Fruit fly (Drosophila melanogaster) whole organism, wandering third instar larva: ENCODE data around the gene Vha36-3.

Experiments used
- Abd-B ChIP-seq: fragments of >200 bp; optimal IDR thresholded peaks from 2 replicates; lab custom pipeline; 2017; ENCODE audit warnings: missing biosample characterization, missing genetic modification characterization
- CG32264 ChIP-seq: fragments of 200-800 bp; sonication (Bioruptor generic); optimal IDR thresholded peaks from 2 replicates; lab custom pipeline; 2016; ENCODE audit warnings: missing biosample characterization, missing genetic modification characterization
- CG9705 ChIP-seq: fragments of 200-800 bp; sonication (Bioruptor generic); optimal IDR thresholded peaks from 2 replicates; lab custom pipeline; 2018; ENCODE audit warnings: missing biosample characterization, mild to moderate bottlenecking, missing genetic modification characterization
- CrebA ChIP-seq: fragments of 200-800 bp; sonication (Bioruptor generic); optimal IDR thresholded peaks from 2 replicates; lab custom pipeline; 2016; ENCODE audit warnings: missing biosample characterization, mild to moderate bottlenecking, missing genetic modification characterization, borderline replicate concordance
- Dfd ChIP-seq: fragments of >200 bp; optimal IDR thresholded peaks from 2 replicates; lab custom pipeline; 2017; ENCODE audit warnings: missing biosample characterization, missing genetic modification characterization
- Dif ChIP-seq: fragments of 200-275, 200-300 bp; sonication (Bioruptor generic); optimal IDR thresholded peaks from 2 replicates; lab custom pipeline; 2018; ENCODE audit warnings: missing biosample characterization, missing genetic modification characterization; ENCODE audit not compliant: partially characterized antibody
- GATAd ChIP-seq: sonication (Bioruptor generic); optimal IDR thresholded peaks from 2 replicates; lab custom pipeline; 2016; ENCODE audit warnings: missing biosample characterization, missing genetic modification characterization
- HLH106 ChIP-seq: fragments of 200-800 bp; optimal IDR thresholded peaks from 3 replicates; lab custom pipeline; 2019; ENCODE audit warnings: missing biosample characterization, mild to moderate bottlenecking, missing genetic modification characterization, moderate library complexity
- Hnf4 ChIP-seq: fragments of 200-800 bp; sonication (Bioruptor generic); optimal IDR thresholded peaks from 2 replicates; lab custom pipeline; 2016; ENCODE audit warnings: missing biosample characterization, mild to moderate bottlenecking, missing genetic modification characterization
- Hr78 ChIP-seq: fragments of >200 bp; optimal IDR thresholded peaks from 2 replicates; lab custom pipeline; 2017; ENCODE audit warnings: missing biosample characterization, missing genetic modification characterization
- Hr83 ChIP-seq: fragments of 200-300 bp; sonication (Bioruptor generic); optimal IDR thresholded peaks from 2 replicates; lab custom pipeline; 2016; ENCODE audit warnings: missing biosample characterization, mild to moderate bottlenecking, missing genetic modification characterization, moderate library complexity; ENCODE audit not compliant: poor library complexity, severe bottlenecking
- Jra ChIP-seq: sonication (Bioruptor generic); optimal IDR thresholded peaks from 2 replicates; lab custom pipeline; 2016; ENCODE audit warnings: missing biosample characterization, missing genetic modification characterization
- Mio ChIP-seq: sonication (Bioruptor generic); optimal IDR thresholded peaks from 2 replicates; lab custom pipeline; 2016; ENCODE audit warnings: missing biosample characterization, missing genetic modification characterization
- Myc ChIP-seq: fragments of >200 bp; optimal IDR thresholded peaks from 2 replicates; lab custom pipeline; 2017
- N ChIP-seq: fragments of >200 bp; optimal IDR thresholded peaks from 2 replicates; lab custom pipeline; 2018; ENCODE audit warnings: missing biosample characterization, missing external identifiers, missing genetic modification characterization
- OdsH ChIP-seq: fragments of 200-800 bp; sonication (Bioruptor generic); optimal IDR thresholded peaks from 2 replicates; lab custom pipeline; 2016; ENCODE audit warnings: missing biosample characterization, mild to moderate bottlenecking, missing genetic modification characterization
- Rel ChIP-seq, 2 experiments: fragments of 200-800 bp; sonication (Bioruptor generic) in 1 of 2; optimal IDR thresholded peaks; 2 replicates in 1 of 2; 3 replicates in 1 of 2; lab custom pipeline; 2016 to 2019; ENCODE audit warnings: mild to moderate bottlenecking in 2 of 2, missing biosample characterization in 2 of 2, missing genetic modification characterization in 2 of 2, moderate library complexity in 1 of 2
- Sp1 ChIP-seq: fragments of 200-800 bp; sonication (Bioruptor generic); optimal IDR thresholded peaks from 3 replicates; lab custom pipeline; 2019; ENCODE audit warnings: missing biosample characterization, mild to moderate bottlenecking, missing genetic modification characterization, moderate library complexity
- Vsx2 ChIP-seq: fragments of 200-300, 225-300 bp; sonication (Bioruptor generic); optimal IDR thresholded peaks from 2 replicates; lab custom pipeline; 2018; ENCODE audit warnings: missing biosample characterization, missing genetic modification characterization; ENCODE audit not compliant: partially characterized antibody
- br ChIP-seq: fragments of 200-800 bp; sonication (Bioruptor generic); optimal IDR thresholded peaks from 2 replicates; lab custom pipeline; 2016; ENCODE audit warnings: missing biosample characterization, missing genetic modification characterization
- brk ChIP-seq: fragments of 200-800 bp; sonication (Bioruptor generic); optimal IDR thresholded peaks from 2 replicates; lab custom pipeline; 2016; ENCODE audit warnings: missing biosample characterization, mild to moderate bottlenecking, missing genetic modification characterization
- dl ChIP-seq, 2 experiments: fragments of 175-275, 200-275 bp in 1 of 2; fragments of 200-275 bp in 1 of 2; sonication (Bioruptor generic); optimal IDR thresholded peaks; lab custom pipeline; 2018; ENCODE audit warnings: mild to moderate bottlenecking in 2 of 2, missing biosample characterization in 2 of 2, missing genetic modification characterization in 2 of 2, moderate library complexity in 2 of 2; ENCODE audit not compliant: partially characterized antibody in 2 of 2, insufficient read depth in 1 of 2
- dmrt93B ChIP-seq: fragments of 200-800 bp; sonication (Bioruptor generic); optimal IDR thresholded peaks from 2 replicates; lab custom pipeline; 2018; ENCODE audit warnings: missing biosample characterization, mild to moderate bottlenecking, missing genetic modification characterization
- dsf ChIP-seq: sonication (Bioruptor generic); optimal IDR thresholded peaks from 2 replicates; lab custom pipeline; 2016; ENCODE audit warnings: missing biosample characterization, missing genetic modification characterization, borderline replicate concordance
- ey ChIP-seq: fragments of 200-800 bp; sonication (Bioruptor generic); optimal IDR thresholded peaks from 2 replicates; lab custom pipeline; 2016; ENCODE audit warnings: missing biosample characterization, missing genetic modification characterization
- foxo ChIP-seq, 2 experiments: fragments of 200-800 bp; sonication (Bioruptor generic); optimal IDR thresholded peaks; 2 replicates in 1 of 2; 3 replicates in 1 of 2; lab custom pipeline; 2016 to 2017; ENCODE audit warnings: missing biosample characterization in 2 of 2, missing genetic modification characterization in 2 of 2
- fru ChIP-seq: fragments of 200-800 bp; sonication (Bioruptor generic); optimal IDR thresholded peaks from 3 replicates; lab custom pipeline; 2016; ENCODE audit warnings: missing biosample characterization, mild to moderate bottlenecking, missing genetic modification characterization
- h ChIP-seq: fragments of 200-800 bp; sonication (Bioruptor generic); optimal IDR thresholded peaks from 3 replicates; lab custom pipeline; 2016; ENCODE audit warnings: missing biosample characterization, mild to moderate bottlenecking, missing genetic modification characterization
- jim ChIP-seq: fragments of 175-275, 200-325 bp; sonication (Bioruptor generic); optimal IDR thresholded peaks from 2 replicates; lab custom pipeline; 2016; ENCODE audit warnings: missing biosample characterization, mild to moderate bottlenecking, missing genetic modification characterization
- lola ChIP-seq: fragments of >200 bp; optimal IDR thresholded peaks from 2 replicates; lab custom pipeline; 2017; ENCODE audit warnings: missing biosample characterization, missing genetic modification characterization
- pan ChIP-seq: fragments of >200 bp; optimal IDR thresholded peaks from 2 replicates; lab custom pipeline; 2017
- psq ChIP-seq: fragments of 200-800 bp; sonication (Bioruptor generic); optimal IDR thresholded peaks from 3 replicates; lab custom pipeline; 2017; ENCODE audit warnings: missing biosample characterization, mild to moderate bottlenecking, missing genetic modification characterization, moderate library complexity
- rgr ChIP-seq: fragments of 200-800 bp; sonication (Bioruptor generic); optimal IDR thresholded peaks from 3 replicates; lab custom pipeline; 2016; ENCODE audit warnings: missing biosample characterization, mild to moderate bottlenecking, missing genetic modification characterization
- sage ChIP-seq: fragments of 200-800 bp; sonication (Bioruptor generic); optimal IDR thresholded peaks from 2 replicates; lab custom pipeline; 2016; ENCODE audit warnings: missing biosample characterization, mild to moderate bottlenecking, missing genetic modification characterization
- sv ChIP-seq: fragments of 200-800 bp; sonication (Bioruptor generic); optimal IDR thresholded peaks from 3 replicates; lab custom pipeline; 2016; ENCODE audit warnings: missing biosample characterization, missing genetic modification characterization
- tai ChIP-seq: sonication (Bioruptor generic); optimal IDR thresholded peaks from 2 replicates; lab custom pipeline; 2016; ENCODE audit warnings: missing biosample characterization, missing genetic modification characterization
- usp ChIP-seq: fragments of >200 bp; optimal IDR thresholded peaks from 2 replicates; lab custom pipeline; 2017; ENCODE audit warnings: missing biosample characterization, missing genetic modification characterization
- woc ChIP-seq: sonication (Bioruptor generic); optimal IDR thresholded peaks from 2 replicates; lab custom pipeline; 2016; ENCODE audit warnings: missing biosample characterization, mild to moderate bottlenecking, missing genetic modification characterization

The Vha36-3 gene

dm6 chrX:2603851-2604505 is 23.6 kb upstream of the Vha36-3 start, which contains the start of the genes Klp3A and Zw10:
Gene Klp3A (minus strand): TSS chrX:2604052.
Gene Zw10 (plus strand): TSS chrX:2604197.
- TF ChIP-seq pan (lab: Kevin White, UChicago) (no peak), Abd-B (GFP tag; lab: Kevin White, UChicago) (no peak), Jra (GFP tag; lab: Kevin White, UChicago) (no peak), h (GFP tag; lab: Kevin White, UChicago) (peak; percentile 49), Sp1 (GFP tag; lab: Kevin White, UChicago) (peak; percentile 46), tai (GFP tag; lab: Kevin White, UChicago) (no peak), dl (GFP tag; optimal IDR thresholded peaks at IDR 0.05; lab: Kevin White, UChicago; ENCODE audit: insufficient read depth in 1 of 2, partially characterized antibody in 2 of 2) (no peak), Myc (lab: Kevin White, UChicago) (peak; percentile 77), CG9705 (GFP tag; lab: Kevin White, UChicago) (peak; percentile 36), rgr (GFP tag; lab: Kevin White, UChicago) (peak; percentile 31), fru (GFP tag; lab: Kevin White, UChicago) (no peak), HLH106 (tag; lab: Kevin White, UChicago) (peak; percentile 62), Hr78 (no peak), jim (GFP tag; lab: Kevin White, UChicago) (no peak), CrebA (GFP tag; lab: Kevin White, UChicago) (no peak), foxo (GFP tag; optimal IDR thresholded peaks at IDR 0.05; lab: Kevin White, UChicago) (no peak), N (GFP tag; lab: Kevin White, UChicago) (no peak), Vsx2 (GFP tag; lab: Kevin White, UChicago) (no peak), Hnf4 (no peak), dsf (GFP tag; lab: Kevin White, UChicago) (no peak), Hr83 (GFP tag; lab: Kevin White, UChicago) (no peak), GATAd (no peak), Dif (no peak), Rel (GFP tag; optimal IDR thresholded peaks at IDR 0.05; lab: Kevin White, UChicago) (no peak), Rel (tag; optimal IDR thresholded peaks at IDR 0.05; lab: Kevin White, UChicago) (peak; percentile 28), Dfd (GFP tag; lab: Kevin White, UChicago) (no peak), lola (GFP tag; lab: Kevin White, UChicago) (no peak), Mio (no peak), sage (GFP tag; lab: Kevin White, UChicago) (no peak), br (GFP tag; lab: Kevin White, UChicago) (no peak), psq (GFP tag; lab: Kevin White, UChicago) (no peak), woc (peak; percentile 69), CG32264 (no peak), usp (no peak), ey (peak; percentile 31), OdsH (peak; percentile 17), brk (GFP tag; lab: Kevin White, UChicago) (no peak), dmrt93B (GFP tag; lab: Kevin White, UChicago) (no peak), sv (no peak)

- TF ChIP-seq lola (GFP tag; lab: Kevin White, UChicago) (no peak), CG9705 (GFP tag; lab: Kevin White, UChicago) (peak; percentile 62), HLH106 (tag; lab: Kevin White, UChicago) (peak; percentile 93), dl (GFP tag; optimal IDR thresholded peaks at IDR 0.05; lab: Kevin White, UChicago; ENCODE audit: insufficient read depth in 1 of 2, partially characterized antibody in 2 of 2) (no peak), woc (peak; percentile 81), fru (GFP tag; lab: Kevin White, UChicago) (peak; percentile 97), usp (no peak), sv (peak; percentile 76), dsf (GFP tag; lab: Kevin White, UChicago) (peak; percentile 80), CG32264 (peak; percentile 87), rgr (GFP tag; lab: Kevin White, UChicago) (peak; percentile 97), N (GFP tag; lab: Kevin White, UChicago) (no peak), sage (GFP tag; lab: Kevin White, UChicago) (peak; percentile 92), brk (GFP tag; lab: Kevin White, UChicago) (no peak), br (GFP tag; lab: Kevin White, UChicago) (peak; percentile 96), Sp1 (GFP tag; lab: Kevin White, UChicago) (peak; percentile 92), Rel (GFP tag; optimal IDR thresholded peaks at IDR 0.05; lab: Kevin White, UChicago) (peak; percentile 71), Rel (tag; optimal IDR thresholded peaks at IDR 0.05; lab: Kevin White, UChicago) (peak; percentile 68), Hr83 (GFP tag; lab: Kevin White, UChicago) (peak; percentile 76), h (GFP tag; lab: Kevin White, UChicago) (peak; percentile 97), pan (lab: Kevin White, UChicago) (no peak), CrebA (GFP tag; lab: Kevin White, UChicago) (no peak), Vsx2 (GFP tag; lab: Kevin White, UChicago) (no peak), Dfd (GFP tag; lab: Kevin White, UChicago) (no peak), ey (peak; percentile 97), Hr78 (no peak), Hnf4 (peak; percentile 96), Dif (no peak), Myc (lab: Kevin White, UChicago) (no peak), Jra (GFP tag; lab: Kevin White, UChicago) (peak; percentile 86), Abd-B (GFP tag; lab: Kevin White, UChicago) (no peak), foxo (GFP tag; optimal IDR thresholded peaks at IDR 0.05; lab: Kevin White, UChicago) (peak; percentile 90 to 99), dmrt93B (GFP tag; lab: Kevin White, UChicago) (peak; percentile 94), tai (GFP tag; lab: Kevin White, UChicago) (no peak), Mio (peak; percentile 82), jim (GFP tag; lab: Kevin White, UChicago) (peak; percentile 2), GATAd (peak; percentile 33), psq (GFP tag; lab: Kevin White, UChicago) (peak; percentile 90), OdsH (peak; percentile 94)
These were observed 13.4 kb upstream of the Vha36-3 start for dm6 chrX:2593753-2594096.
